Worm (Caenorhabditis elegans) whole organism, L4/young adult: ENCODE measurements around the gene T11B7.5.

Experiments used
- W03F9.2 ChIP-seq: fragments of 150-350 bp; optimal IDR thresholded peaks from 2 replicates; lab custom pipeline; 2014; ENCODE audit warnings: missing biosample characterization, missing genetic modification characterization
- dao-5 ChIP-seq: sonication (generic microtip); optimal IDR thresholded peaks from 2 replicates; lab custom pipeline; 2016; ENCODE audit warnings: missing genotype, missing genetic modification characterization, moderate library complexity, missing compliant biosample characterization
- him-1 ChIP-seq: sonication (generic microtip); optimal IDR thresholded peaks from 2 replicates; lab custom pipeline; 2016; ENCODE audit warnings: missing genotype, missing genetic modification reagents, missing genetic modification characterization, missing compliant biosample characterization

Gene T11B7.5

ce11 chrIV:8855963-8856362 lies at the start of gene T11B7.5:
Gene T11B7.5 (minus strand): TSS chrIV:8856063.
- no peak for TF ChIP-seq him-1
- no peak for TF ChIP-seq W03F9.2 (tag; lab: Kevin White, UChicago)
- TF ChIP-seq dao-5 (tag; lab: Kevin White, UChicago): no peak

ce11 chrIV:8901346-8901745 lies 45.5 kb upstream of the T11B7.5 start, which contains the start of gene C27B7.5:
Gene C27B7.5 (plus strand): TSS chrIV:8901646.
- TF ChIP-seq dao-5 (tag; lab: Kevin White, UChicago) (no peak), W03F9.2 (tag; lab: Kevin White, UChicago) (no peak)

ce11 chrIV:8893746-8894145 lies 37.9 kb upstream of the T11B7.5 start, which contains the start of gene rad-54.L2:
Gene rad-54.L2 (plus strand): TSS chrIV:8894077.
- TF ChIP-seq dao-5 (tag; lab: Kevin White, UChicago): no peak
- no peak for TF ChIP-seq him-1
- peak; percentile 80 for TF ChIP-seq W03F9.2 (tag; lab: Kevin White, UChicago)

- TF ChIP-seq him-1 (no peak), dao-5 (tag; lab: Kevin White, UChicago) (no peak), W03F9.2 (tag; lab: Kevin White, UChicago) (no peak)
Measured at ce11 chrIV:8892558-8892957, 36.7 kb upstream of the T11B7.5 start, which contains the start of gene C27B7.2. Gene C27B7.2 (plus strand): TSS chrIV:8892858.

- no peak for TF ChIP-seq dao-5 (tag; lab: Kevin White, UChicago)
- TF ChIP-seq W03F9.2 (tag; lab: Kevin White, UChicago): peak; percentile 56
Measured at ce11 chrIV:8891131-8891530, 35.3 kb upstream of the T11B7.5 start, which contains the start of gene spr-2. Gene spr-2 (plus strand): TSS chrIV:8891462.

- TF ChIP-seq W03F9.2 (tag; lab: Kevin White, UChicago): peak; percentile 26
- TF ChIP-seq him-1: no peak
Measured at ce11 chrIV:8888525-8889026, 32.7 kb upstream of the T11B7.5 start, which contains the start of gene oma-1. Gene oma-1 (plus strand): TSS chrIV:8888976.

- no peak for TF ChIP-seq him-1
- TF ChIP-seq dao-5 (tag; lab: Kevin White, UChicago): no peak
- no peak for TF ChIP-seq W03F9.2 (tag; lab: Kevin White, UChicago)
Measured at ce11 chrIV:8886228-8886627, 30.4 kb upstream of the T11B7.5 start, which contains the start of gene C09G9.5. Gene C09G9.5 (plus strand): TSS chrIV:8886528.

ce11 chrIV:8881181-8881580 lies 25.3 kb upstream of the T11B7.5 start, which contains the start of gene C09G9.8:
Gene C09G9.8 (plus strand): TSS chrIV:8881481.
- TF ChIP-seq dao-5 (tag; lab: Kevin White, UChicago) (no peak), him-1 (no peak), W03F9.2 (tag; lab: Kevin White, UChicago) (no peak)

- TF ChIP-seq W03F9.2 (tag; lab: Kevin White, UChicago) (no peak), him-1 (no peak), dao-5 (tag; lab: Kevin White, UChicago) (no peak)
Measured at ce11 chrIV:8879810-8880209, 23.9 kb upstream of the T11B7.5 start, which contains the start of gene npax-4. Gene npax-4 (minus strand): TSS chrIV:8879910.

ce11 chrIV:8873847-8874246 lies 18.0 kb upstream of the T11B7.5 start, which contains the start of gene hdl-2:
Gene hdl-2 (plus strand): TSS chrIV:8874147.
- TF ChIP-seq W03F9.2 (tag; lab: Kevin White, UChicago) (no peak), dao-5 (tag; lab: Kevin White, UChicago) (no peak), him-1 (no peak)

ce11 chrIV:8872958-8873357 lies 17.1 kb upstream of the T11B7.5 start, which contains the start of gene C09G9.3:
Gene C09G9.3 (minus strand): TSS chrIV:8873058.
- no peak for TF ChIP-seq him-1

- no peak for TF ChIP-seq dao-5 (tag; lab: Kevin White, UChicago)
- no peak for TF ChIP-seq him-1
- no peak for TF ChIP-seq W03F9.2 (tag; lab: Kevin White, UChicago)
Measured at ce11 chrIV:8869624-8870023, 13.8 kb upstream of the T11B7.5 start, which contains the start of gene npp-23. Gene npp-23 (minus strand): TSS chrIV:8869679.

- TF ChIP-seq dao-5 (tag; lab: Kevin White, UChicago): no peak
- TF ChIP-seq him-1: no peak
- TF ChIP-seq W03F9.2 (tag; lab: Kevin White, UChicago): no peak
Measured at ce11 chrIV:8867562-8867961, 11.7 kb upstream of the T11B7.5 start.

- TF ChIP-seq dao-5 (tag; lab: Kevin White, UChicago) (no peak), W03F9.2 (tag; lab: Kevin White, UChicago) (peak; percentile 74)
Measured at ce11 chrIV:8866092-8866491, 10.2 kb upstream of the T11B7.5 start.

- TF ChIP-seq W03F9.2 (tag; lab: Kevin White, UChicago) (no peak), him-1 (no peak), dao-5 (tag; lab: Kevin White, UChicago) (no peak)
Measured at ce11 chrIV:8865343-8865742, 9.5 kb upstream of the T11B7.5 start, which contains the start of gene C09G9.1. Gene C09G9.1 (minus strand): TSS chrIV:8865485.
